Fruit fly (Drosophila melanogaster) whole organism, prepupa: ENCODE measurements around the gene Cyp18a1.

Source experiments
- Blimp-1 ChIP-seq: fragments of 200-800 bp; sonication (Bioruptor generic); optimal IDR thresholded peaks from 3 replicates; lab custom pipeline; 2017; ENCODE audit warnings: missing biosample characterization, missing genetic modification characterization, mild to moderate bottlenecking, moderate library complexity, missing genetic modification reagents
- CG10669 ChIP-seq: fragments of 200-800 bp; sonication (Bioruptor generic); optimal IDR thresholded peaks from 3 replicates; lab custom pipeline; 2018; ENCODE audit warnings: missing biosample characterization, mild to moderate bottlenecking, missing genetic modification characterization, moderate library complexity
- CG11762 ChIP-seq: fragments of 200-800 bp; sonication (Bioruptor generic); optimal IDR thresholded peaks from 3 replicates; lab custom pipeline; 2016; ENCODE audit warnings: missing biosample characterization, missing genetic modification characterization; ENCODE audit not compliant: insufficient read depth
- CG1621 ChIP-seq: fragments of 200-800 bp; sonication (Bioruptor generic); optimal IDR thresholded peaks from 3 replicates; lab custom pipeline; 2018; ENCODE audit warnings: missing biosample characterization, mild to moderate bottlenecking, missing genetic modification characterization
- CG16779 ChIP-seq: fragments of 200-800 bp; sonication (Bioruptor generic); optimal IDR thresholded peaks from 3 replicates; lab custom pipeline; 2017; ENCODE audit warnings: missing biosample characterization, mild to moderate bottlenecking, missing genetic modification characterization
- CG3032 ChIP-seq: fragments of 200-800 bp; optimal IDR thresholded peaks from 2 replicates; lab custom pipeline; 2019; ENCODE audit warnings: missing biosample characterization, mild to moderate bottlenecking, missing genetic modification characterization, moderate library complexity
- CG32006 ChIP-seq: fragments of 200-800 bp; sonication (Bioruptor generic); optimal IDR thresholded peaks from 3 replicates; lab custom pipeline; 2017; ENCODE audit warnings: missing biosample characterization, mild to moderate bottlenecking, missing genetic modification characterization
- CG4318 ChIP-seq: fragments of 200-800 bp; sonication (Bioruptor generic); optimal IDR thresholded peaks from 3 replicates; lab custom pipeline; 2017; ENCODE audit warnings: missing biosample characterization, mild to moderate bottlenecking, missing genetic modification characterization
- CG6163 ChIP-seq: fragments of 200-800 bp; sonication (Bioruptor generic); IDR thresholded peaks from 3 replicates; pipeline ENCODE4 v1.3.6; 2022; ENCODE audit warnings: missing biosample characterization, missing genetic modification characterization
- CG6808 ChIP-seq: fragments of 200-800 bp; sonication (Bioruptor generic); optimal IDR thresholded peaks from 3 replicates; lab custom pipeline; 2017; ENCODE audit warnings: missing biosample characterization, missing genetic modification characterization, mild to moderate bottlenecking, moderate library complexity, missing genetic modification reagents
- CG6854 ChIP-seq: fragments of 200-800 bp; sonication (Bioruptor generic); optimal IDR thresholded peaks from 2 replicates; lab custom pipeline; 2017; ENCODE audit warnings: missing biosample characterization, mild to moderate bottlenecking, missing genetic modification characterization
- CG7368 ChIP-seq: fragments of 200-800 bp; sonication (Bioruptor generic); optimal IDR thresholded peaks from 3 replicates; lab custom pipeline; 2016; ENCODE audit warnings: missing biosample characterization, missing genetic modification characterization
- Eip78C ChIP-seq: fragments of 200-800 bp; sonication (Bioruptor generic); peaks from one replicate; lab custom pipeline; 2016; ENCODE audit warnings: missing biosample characterization, missing genetic modification characterization
- Gug ChIP-seq: fragments of 200-800 bp; sonication (Bioruptor generic); IDR thresholded peaks from 2 replicates; pipeline ENCODE4 v1.3.6; 2022; ENCODE audit warnings: missing biosample characterization, missing genetic modification characterization
- Hr38 ChIP-seq: sonication (Bioruptor generic); optimal IDR thresholded peaks from 2 replicates; lab custom pipeline; 2016; ENCODE audit warnings: missing biosample characterization, missing genetic modification characterization
- Hr39 ChIP-seq: fragments of 200-800 bp; sonication (Bioruptor generic); optimal IDR thresholded peaks from 2 replicates; lab custom pipeline; 2016; ENCODE audit warnings: missing biosample characterization, missing genetic modification characterization
- Met ChIP-seq: fragments of 200-800 bp; sonication (Bioruptor generic); optimal IDR thresholded peaks from 3 replicates; lab custom pipeline; 2016; ENCODE audit warnings: missing biosample characterization, missing genetic modification characterization
- Sox14 ChIP-seq: fragments of 200-800 bp; sonication (Bioruptor generic); optimal IDR thresholded peaks from 3 replicates; lab custom pipeline; 2016; ENCODE audit warnings: missing biosample characterization, missing genetic modification characterization
- Sox15 ChIP-seq: fragments of 200-800 bp; sonication (Bioruptor generic); optimal IDR thresholded peaks from 3 replicates; lab custom pipeline; 2016; ENCODE audit warnings: missing biosample characterization, missing genetic modification characterization
- achi ChIP-seq: fragments of 200-800 bp; sonication (Bioruptor generic); optimal IDR thresholded peaks from 3 replicates; lab custom pipeline; 2016; ENCODE audit warnings: missing biosample characterization, missing genetic modification characterization
- dsx ChIP-seq: fragments of 200-800 bp; optimal IDR thresholded peaks from 3 replicates; lab custom pipeline; 2019; ENCODE audit warnings: missing biosample characterization, mild to moderate bottlenecking, missing genetic modification characterization, moderate library complexity; ENCODE audit not compliant: poor library complexity, severe bottlenecking
- eg ChIP-seq: fragments of 200-800 bp; sonication (Bioruptor generic); IDR thresholded peaks from 3 replicates; pipeline ENCODE4 v1.3.6; 2022; ENCODE audit warnings: missing biosample characterization, missing genetic modification characterization
- esn ChIP-seq: fragments of 200-800 bp; sonication (Bioruptor generic); optimal IDR thresholded peaks from 2 replicates; lab custom pipeline; 2016; ENCODE audit warnings: missing biosample characterization, mild to moderate bottlenecking, missing genetic modification characterization, moderate library complexity
- fd59A ChIP-seq: fragments of 200-800 bp; sonication (Bioruptor generic); optimal IDR thresholded peaks from 2 replicates; lab custom pipeline; 2017; ENCODE audit warnings: missing biosample characterization, mild to moderate bottlenecking, missing genetic modification characterization, missing genetic modification reagents
- fkh ChIP-seq: fragments of 200-800 bp; sonication (Bioruptor generic); optimal IDR thresholded peaks from 3 replicates; lab custom pipeline; 2017; ENCODE audit warnings: missing biosample characterization, mild to moderate bottlenecking, missing genetic modification characterization, moderate library complexity
- lz ChIP-seq: fragments of 200-800 bp; sonication (Bioruptor generic); optimal IDR thresholded peaks from 3 replicates; lab custom pipeline; 2016; ENCODE audit warnings: missing biosample characterization, missing genetic modification characterization
- net ChIP-seq: fragments of 200-800 bp; sonication (Bioruptor generic); optimal IDR thresholded peaks from 3 replicates; lab custom pipeline; 2016; ENCODE audit warnings: missing biosample characterization, missing genetic modification characterization
- salr ChIP-seq, 2 experiments: fragments of 200-800 bp; sonication (Bioruptor generic); optimal IDR thresholded peaks; 3 replicates each; lab custom pipeline; 2016 to 2018; ENCODE audit warnings: missing biosample characterization in 2 of 2, missing genetic modification characterization in 2 of 2, mild to moderate bottlenecking in 1 of 2
- ss ChIP-seq, 2 experiments: fragments of 200-800 bp; sonication (Bioruptor generic); optimal IDR thresholded peaks; 2 replicates in 1 of 2; 3 replicates in 1 of 2; lab custom pipeline; 2017 to 2018; ENCODE audit warnings: mild to moderate bottlenecking in 2 of 2, missing biosample characterization in 2 of 2, missing genetic modification characterization in 2 of 2, moderate library complexity in 1 of 2
- topi ChIP-seq: fragments of 200-800 bp; sonication (Bioruptor generic); optimal IDR thresholded peaks from 3 replicates; lab custom pipeline; 2016; ENCODE audit warnings: missing biosample characterization, missing genetic modification characterization
- vri ChIP-seq: fragments of 200-800 bp; sonication (Bioruptor generic); optimal IDR thresholded peaks from 3 replicates; lab custom pipeline; 2016; ENCODE audit warnings: missing biosample characterization, mild to moderate bottlenecking, missing genetic modification characterization

Gene Cyp18a1

dm6 chrX:18699268-18700140 lies 6.7 kb upstream of the Cyp18a1 start (continued):
- TF ChIP-seq CG6808 (peak; percentile 28), Met (GFP tag; lab: Kevin White, UChicago) (no peak), esn (GFP tag; lab: Kevin White, UChicago) (no peak), salr (GFP tag; optimal IDR thresholded peaks at IDR 0.05; lab: Kevin White, UChicago) (no peak), Blimp-1 (no peak), net (no peak), CG10669 (no peak)

- TF ChIP-seq ss (GFP tag; optimal IDR thresholded peaks at IDR 0.05; lab: Kevin White, UChicago) (peak in 1 of 2 experiments; percentile 73), CG16779 (tag; lab: Kevin White, UChicago) (no peak)
These were observed 2.8 kb upstream of the Cyp18a1 start for dm6 chrX:18695603-18696002.

- no peak for TF ChIP-seq vri (GFP tag; lab: Kevin White, UChicago)
- peak; percentile 91 for TF ChIP-seq Blimp-1
- no peak for TF ChIP-seq net
These were observed 7.1 kb downstream of the Cyp18a1 start, which contains the start of gene phtm for dm6 chrX:18685726-18686125. Gene phtm, plus strand, starts transcription at chrX:18685766.

- TF ChIP-seq Hr39 (GFP tag; lab: Kevin White, UChicago) (no peak), Met (GFP tag; lab: Kevin White, UChicago) (no peak)
These were observed 7.9 kb downstream of the Cyp18a1 start for dm6 chrX:18684928-18685327.

dm6 chrX:18684504-18684903 lies 8.3 kb downstream of the Cyp18a1 start:
- TF ChIP-seq net (no peak), CG6854 (GFP tag; lab: Kevin White, UChicago) (no peak), CG7368 (GFP tag; lab: Kevin White, UChicago) (no peak), Eip78C (peak; percentile 35), esn (GFP tag; lab: Kevin White, UChicago) (no peak), dsx (GFP tag; lab: Kevin White, UChicago) (peak; percentile 78), topi (GFP tag; lab: Kevin White, UChicago) (no peak), Gug (GFP tag; lab: Robert Waterston, UW) (no peak), ss (GFP tag; optimal IDR thresholded peaks at IDR 0.05; lab: Kevin White, UChicago) (peak in 1 of 2 experiments; percentile 81), CG6163 (GFP tag; lab: Robert Waterston, UW) (no peak), fkh (GFP tag; lab: Kevin White, UChicago) (no peak), CG32006 (GFP tag; lab: Kevin White, UChicago) (no peak), CG3032 (tag; lab: Kevin White, UChicago) (no peak), CG4318 (GFP tag; lab: Kevin White, UChicago) (no peak), CG1621 (peak; percentile 17), Sox15 (no peak), vri (GFP tag; lab: Kevin White, UChicago) (no peak), lz (GFP tag; lab: Kevin White, UChicago) (no peak), eg (GFP tag; lab: Robert Waterston, UW) (no peak), achi (GFP tag; lab: Kevin White, UChicago) (no peak), fd59A (GFP tag; lab: Kevin White, UChicago) (no peak), Sox14 (GFP tag; lab: Kevin White, UChicago) (no peak), CG11762 (GFP tag; lab: Kevin White, UChicago) (no peak), Hr38 (GFP tag; lab: Kevin White, UChicago) (no peak)
